Fruit fly (Drosophila melanogaster): ENCODE measurements around the gene TfIIB.

TfIIB gene

dm6 chr2L:10408122-10408576, 23.0 kb upstream of the TfIIB start, which contains the start of the genes Ip259 and RpS27A:
TSS of gene Ip259 (plus strand) at chr2L:10408352.
TSS of gene RpS27A (plus strand) at chr2L:10408352.
- TF ChIP-seq CG6854 (GFP tag; optimal IDR thresholded peaks at IDR 0.05), result peak; percentile 84
- TF ChIP-seq esn (GFP tag; optimal IDR thresholded peaks at IDR 0.05), result peak; percentile 85
- no peak for TF ChIP-seq CG1621 (tag; optimal IDR thresholded peaks at IDR 0.05)
- TF ChIP-seq CG15336 (GFP tag; IDR thresholded peaks at IDR 0.05), result no peak
- TF ChIP-seq CG16779 (tag; optimal IDR thresholded peaks at IDR 0.05), result no peak
- TF ChIP-seq Met (GFP tag; optimal IDR thresholded peaks at IDR 0.05), result no peak
- TF ChIP-seq CG8632 (GFP tag; optimal IDR thresholded peaks at IDR 0.05), result peak; percentile 32
- no peak for TF ChIP-seq CG32006 (GFP tag; optimal IDR thresholded peaks at IDR 0.05)
- TF ChIP-seq CG8119 (GFP tag; IDR thresholded peaks at IDR 0.05), result peak; percentile 36; the same call in 1 of the 3 replicates
- no peak for TF ChIP-seq CG6276 (GFP tag; optimal IDR thresholded peaks at IDR 0.05)
- TF ChIP-seq CG3032 (tag; optimal IDR thresholded peaks at IDR 0.05), result peak; percentile 62
- peak; percentile 71 for TF ChIP-seq topi (GFP tag; optimal IDR thresholded peaks at IDR 0.05)
- no peak for TF ChIP-seq Eip75B (GFP tag; optimal IDR thresholded peaks at IDR 0.05)
- TF ChIP-seq dac (GFP tag; optimal IDR thresholded peaks at IDR 0.05), result peak; percentile 39
- TF ChIP-seq CG3919 (GFP tag; optimal IDR thresholded peaks at IDR 0.05), result no peak
- no peak for TF ChIP-seq CG6808 (GFP tag; optimal IDR thresholded peaks at IDR 0.05)
- no peak for TF ChIP-seq spab (GFP tag; optimal IDR thresholded peaks at IDR 0.05)
- TF ChIP-seq CG6792 (GFP tag; optimal IDR thresholded peaks at IDR 0.05), result peak; percentile 59
- no peak for TF ChIP-seq Lpt (GFP tag; optimal IDR thresholded peaks at IDR 0.05)
- no peak for TF ChIP-seq CG10631 (GFP tag; optimal IDR thresholded peaks at IDR 0.05)
- TF ChIP-seq lz (GFP tag; optimal IDR thresholded peaks at IDR 0.05), result peak; percentile 80
- TF ChIP-seq Blimp-1 (GFP tag; optimal IDR thresholded peaks at IDR 0.05), result peak; percentile 61
- TF ChIP-seq CG9139 (GFP tag; optimal IDR thresholded peaks at IDR 0.05), result peak; percentile 61
- TF ChIP-seq OdsH (GFP tag; optimal IDR thresholded peaks at IDR 0.05), result peak; percentile 58
- peak in 1 of 2 experiments; percentile 77 for TF ChIP-seq ss (GFP tag; optimal IDR thresholded peaks at IDR 0.05)
- no peak for TF ChIP-seq pdm3 (GFP tag; optimal IDR thresholded peaks at IDR 0.05)
- peak; percentile 56 for TF ChIP-seq fd59A (GFP tag; optimal IDR thresholded peaks at IDR 0.05)
- peak; percentile 59 for TF ChIP-seq fkh (GFP tag; optimal IDR thresholded peaks at IDR 0.05)
- no peak for TF ChIP-seq svp (GFP tag)
- no peak for TF ChIP-seq achi (GFP tag; optimal IDR thresholded peaks at IDR 0.05)
- no peak for TF ChIP-seq CG11294 (GFP tag; IDR thresholded peaks at IDR 0.05)
- TF ChIP-seq cyc (GFP tag; optimal IDR thresholded peaks at IDR 0.05), result peak; percentile 76
- TF ChIP-seq CG11762 (GFP tag; optimal IDR thresholded peaks at IDR 0.05; ENCODE audit: insufficient read depth), result peak; percentile 27
- peak; percentile 70 for TF ChIP-seq acj6 (GFP tag; optimal IDR thresholded peaks at IDR 0.05)
- peak in 1 of 2 experiments; percentile 88 for TF ChIP-seq salr (GFP tag; optimal IDR thresholded peaks at IDR 0.05)
- no peak for TF ChIP-seq net (GFP tag; optimal IDR thresholded peaks at IDR 0.05)
- peak; percentile 21 for TF ChIP-seq Eip93F (GFP tag; optimal IDR thresholded peaks at IDR 0.05)
- no peak for TF ChIP-seq dsx (GFP tag; optimal IDR thresholded peaks at IDR 0.05; ENCODE audit: poor library complexity, severe bottlenecking)
- peak; percentile 37 for TF ChIP-seq Ets96B (tag; optimal IDR thresholded peaks at IDR 0.05)
- peak; percentile 62 for TF ChIP-seq CG10669 (GFP tag; optimal IDR thresholded peaks at IDR 0.05)
- TF ChIP-seq Sox102F (GFP tag; optimal IDR thresholded peaks at IDR 0.05), result no peak
- TF ChIP-seq Hr39 (GFP tag; optimal IDR thresholded peaks at IDR 0.05), result no peak
- peak; percentile 60 for TF ChIP-seq CG8319 (GFP tag; optimal IDR thresholded peaks at IDR 0.05)
- TF ChIP-seq CG34406 (GFP tag; optimal IDR thresholded peaks at IDR 0.05), result peak; percentile 67
- TF ChIP-seq Sox14 (GFP tag; optimal IDR thresholded peaks at IDR 0.05), result no peak
- peak; percentile 38 for TF ChIP-seq CG11902 (GFP tag; optimal IDR thresholded peaks at IDR 0.05)
- no peak for TF ChIP-seq CG4318 (GFP tag; optimal IDR thresholded peaks at IDR 0.05)
- TF ChIP-seq Hr4 (GFP tag; optimal IDR thresholded peaks at IDR 0.05), result peak; percentile 2
- TF ChIP-seq CG31627 (GFP tag; optimal IDR thresholded peaks at IDR 0.05), result peak; percentile 77
- peak; percentile 90 for TF ChIP-seq Eip78C (GFP tag)
- TF ChIP-seq Smox (GFP tag; optimal IDR thresholded peaks at IDR 0.05), result no peak
- peak; percentile 47 for TF ChIP-seq Sox15 (GFP tag; optimal IDR thresholded peaks at IDR 0.05)

Measured in whole organism, prepupa.